Fruit fly (Drosophila melanogaster): ENCODE measurements around the gene ssp3.
A peak's percentile ranks its signal among the peaks of the same experiment; 100 is the strongest.

- TF ChIP-seq psq (optimal IDR thresholded peaks at IDR 0.05): no peak
- TF ChIP-seq CG8478 (optimal IDR thresholded peaks at IDR 0.05): no peak
- TF ChIP-seq Dll (optimal IDR thresholded peaks at IDR 0.05): no peak
- no peak for TF ChIP-seq pan (optimal IDR thresholded peaks at IDR 0.05)
- peak in 1 of 2 experiments; percentile 85 for TF ChIP-seq EcR (GFP tag; optimal IDR thresholded peaks at IDR 0.05)
- no peak for TF ChIP-seq usp (GFP tag; optimal IDR thresholded peaks at IDR 0.05)
These were observed 2.2 kb upstream of the ssp3 start, which contains the start of gene CG46304 for dm6 chr2L:18945765-18946552.

All from whole organism.